Worm (Caenorhabditis elegans): Measurements from ENCODE around the gene npa-1.

npa-1 gene

DNA sequence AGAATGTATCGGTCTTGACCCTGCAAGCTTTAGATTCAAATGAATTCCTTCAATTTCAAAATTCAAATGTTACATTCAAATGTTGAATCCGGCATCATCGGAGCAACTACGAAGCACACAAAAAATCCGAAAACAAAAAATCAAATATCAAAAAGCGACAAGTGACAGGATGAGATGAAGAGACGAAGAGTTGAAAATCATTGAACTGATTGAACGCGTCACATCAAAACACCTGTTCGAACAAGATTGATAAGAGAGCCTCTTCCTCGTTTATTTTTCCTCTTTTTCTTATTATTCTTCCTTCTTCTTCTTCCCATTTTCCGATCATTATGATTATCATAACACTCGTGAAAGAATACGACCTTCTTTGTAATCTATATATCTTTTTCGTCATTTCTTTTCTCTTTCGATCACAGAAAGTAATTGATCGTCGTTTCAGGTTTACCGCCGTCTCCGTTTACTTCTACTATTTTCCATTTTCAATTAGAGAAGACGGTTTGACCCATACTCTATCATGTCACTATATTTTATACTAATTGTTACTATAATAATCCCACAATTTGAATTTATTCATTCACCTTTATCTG is 10.0 kb downstream of the npa-1 start, which contains the start of gene VC5.2:
Gene VC5.2, plus strand, starts transcription at position 439 of the 587 bp plus-strand sequence.
- peak; percentile 72 for TF ChIP-seq unc-55 (GFP tag; optimal IDR thresholded peaks at IDR 0.05)
- no peak for TF ChIP-seq C08G9.2 (tag; optimal IDR thresholded peaks at IDR 0.05)

DNA sequence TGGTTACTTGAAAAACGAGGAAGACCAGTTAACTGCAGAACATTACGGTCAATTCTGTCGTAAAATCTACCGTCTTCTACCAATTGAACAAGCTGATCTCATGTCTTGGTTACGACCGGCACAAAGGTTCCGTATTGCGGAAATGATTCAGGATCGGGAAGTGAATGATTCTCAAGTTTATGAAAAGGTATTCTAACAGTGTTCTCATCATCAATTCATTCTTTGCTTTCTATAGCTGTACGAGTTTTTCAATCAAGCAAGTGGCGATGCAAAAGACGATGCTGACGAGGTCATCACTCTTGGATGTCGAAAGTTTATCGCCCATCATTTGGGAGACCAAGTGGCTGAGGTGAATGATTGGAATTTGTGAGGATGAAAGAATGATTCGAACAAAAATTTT is 11.8 kb downstream of the npa-1 start:
- TF ChIP-seq pha-4 (tag; optimal IDR thresholded peaks at IDR 0.05) (no peak), unc-55 (GFP tag; optimal IDR thresholded peaks at IDR 0.05) (no peak), syd-9 (tag; optimal IDR thresholded peaks at IDR 0.05) (no peak), nhr-11 (tag; optimal IDR thresholded peaks at IDR 0.05) (no peak)

DNA sequence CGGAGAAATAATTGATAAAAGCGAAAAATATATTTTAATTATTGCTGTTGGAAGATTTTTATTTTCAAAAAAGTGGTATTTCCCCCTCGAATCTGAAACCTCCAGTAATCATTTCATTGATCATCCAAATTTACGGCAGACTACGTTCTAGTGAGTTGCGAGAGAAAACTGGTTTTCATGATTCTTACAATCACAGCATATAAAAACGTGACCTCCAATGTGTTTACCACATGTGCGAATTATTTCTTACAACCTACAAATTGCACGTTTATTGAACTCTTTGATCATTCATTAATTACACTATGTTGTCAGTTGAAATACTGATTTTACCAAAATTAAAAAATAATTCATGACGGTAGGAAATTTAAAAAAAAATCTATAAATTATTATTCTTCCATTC is 13.6 kb downstream of the npa-1 start:
- TF ChIP-seq dve-1 (tag; optimal IDR thresholded peaks at IDR 0.05) (no peak), nhr-11 (tag; optimal IDR thresholded peaks at IDR 0.05) (no peak), ceh-14 (tag; optimal IDR thresholded peaks at IDR 0.05) (no peak), pha-4 (tag; optimal IDR thresholded peaks at IDR 0.05) (no peak), unc-86 (tag; optimal IDR thresholded peaks at IDR 0.05) (no peak), Y22D7AL.16 (tag; optimal IDR thresholded peaks at IDR 0.05) (no peak)

DNA sequence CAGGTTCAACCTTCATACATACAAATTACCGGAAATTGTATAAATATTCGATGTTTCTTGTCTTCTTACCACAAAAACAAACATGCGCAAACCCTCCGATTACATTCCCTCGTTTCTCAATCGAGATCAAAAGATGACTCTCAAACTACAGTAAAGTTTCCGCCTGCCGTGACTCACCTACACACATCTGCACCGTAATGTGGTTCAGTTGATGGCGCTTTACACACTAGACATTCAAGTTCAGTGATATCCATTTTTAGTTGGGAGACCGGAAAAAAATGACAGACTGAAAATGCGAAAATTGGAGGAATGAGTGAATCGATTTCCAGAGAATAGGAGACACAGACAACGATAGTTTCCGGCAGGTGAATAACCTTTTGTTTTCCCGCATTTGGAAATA is 15.7 kb downstream of the npa-1 start, which contains the start of gene nhr-286:
Gene nhr-286, minus strand, starts transcription at position 324 of the 400 bp plus-strand sequence.
- TF ChIP-seq fkh-10 (GFP tag; optimal IDR thresholded peaks at IDR 0.05) (no peak), ceh-18 (tag; optimal IDR thresholded peaks at IDR 0.05) (no peak), zip-5 (tag; optimal IDR thresholded peaks at IDR 0.05) (no peak), K02D7.2 (tag; optimal IDR thresholded peaks at IDR 0.05) (no peak), ceh-24 (tag; optimal IDR thresholded peaks at IDR 0.05) (no peak), unc-55 (GFP tag; optimal IDR thresholded peaks at IDR 0.05) (no peak), pax-1 (tag; optimal IDR thresholded peaks at IDR 0.05) (no peak), elt-4 (tag; optimal IDR thresholded peaks at IDR 0.05) (no peak), ahr-1 (tag; optimal IDR thresholded peaks at IDR 0.05) (no peak), K09A11.1 (tag; optimal IDR thresholded peaks at IDR 0.05; ENCODE audit: insufficient read depth) (no peak)

DNA sequence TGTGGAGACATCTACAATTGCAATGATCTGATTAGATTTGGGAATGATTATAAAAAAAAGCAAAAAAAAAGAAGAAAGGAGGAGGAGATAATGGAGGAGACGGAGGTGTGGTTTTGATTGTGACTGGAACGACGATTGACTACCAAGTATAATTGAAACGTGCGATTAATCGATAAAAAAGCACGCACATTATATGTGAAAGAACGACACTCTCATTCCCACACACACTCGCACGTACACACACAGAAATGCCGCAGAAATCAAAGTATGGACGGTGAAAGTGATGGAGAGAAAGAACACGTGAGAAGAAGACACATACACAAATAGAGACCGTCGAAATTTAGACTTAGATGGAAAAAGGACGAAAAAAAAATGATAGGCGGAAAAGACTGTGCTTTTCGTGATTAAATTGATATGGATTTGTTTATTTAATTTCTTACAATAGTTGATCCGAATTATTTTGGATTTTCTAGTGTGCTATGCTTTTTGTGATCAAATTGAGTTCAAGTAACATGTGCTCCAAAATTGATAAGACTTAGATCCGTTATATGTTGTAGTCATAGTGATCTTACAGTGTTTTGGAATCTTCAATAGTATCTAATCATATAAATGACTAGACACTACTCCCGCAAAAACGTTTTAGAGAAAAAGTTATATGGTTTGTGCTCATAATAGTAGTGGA is 18.3 kb downstream of the npa-1 start, which contains the start of gene nhr-135:
Gene nhr-135, minus strand, starts transcription at position 51 of the 682 bp plus-strand sequence.
- TF ChIP-seq elt-2 (tag; optimal IDR thresholded peaks at IDR 0.05) (peak; percentile 8), ceh-18 (tag; optimal IDR thresholded peaks at IDR 0.05) (no peak)

DNA sequence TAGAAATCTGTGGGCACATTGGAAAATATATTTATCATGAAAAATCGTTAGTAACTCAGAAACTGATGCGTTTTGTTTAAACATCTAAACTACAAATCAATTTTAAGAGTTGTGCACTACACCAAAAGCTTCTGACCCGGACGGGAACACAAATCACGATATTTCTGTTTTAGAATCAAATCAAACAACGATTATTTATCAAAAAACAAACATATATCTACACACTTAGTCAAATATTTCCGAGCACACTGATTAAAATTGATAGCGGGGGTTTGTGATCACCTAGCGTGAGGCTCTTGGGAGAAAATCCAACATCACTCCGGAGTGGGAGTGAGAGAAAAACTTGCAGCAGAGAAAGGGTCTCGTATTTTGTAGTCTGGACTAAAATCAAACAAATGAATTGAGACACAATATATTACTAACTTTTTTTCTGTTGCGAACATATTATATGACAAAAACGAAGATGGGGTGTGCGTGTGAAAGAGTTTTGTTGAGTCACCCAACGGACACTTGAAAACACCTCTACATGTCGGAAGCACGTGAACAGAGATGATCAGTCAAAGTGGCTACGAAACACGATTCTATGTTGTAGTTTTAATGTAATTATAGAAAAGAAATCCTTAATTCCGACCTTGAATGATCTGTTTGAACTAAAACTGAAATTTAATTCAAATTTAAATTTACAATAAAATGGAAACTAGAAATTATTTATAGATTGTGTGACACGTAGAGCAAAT is 19.8 kb downstream of the npa-1 start:
- no peak for TF ChIP-seq tbx-2 (tag; optimal IDR thresholded peaks at IDR 0.05)
- TF ChIP-seq tbx-7 (tag; optimal IDR thresholded peaks at IDR 0.05) = no peak
- TF ChIP-seq unc-3 (GFP tag; conservative IDR thresholded peaks at IDR 0.05) = no peak
- no peak for TF ChIP-seq unc-3 (tag; optimal IDR thresholded peaks at IDR 0.05)
- no peak for TF ChIP-seq elt-4 (tag; optimal IDR thresholded peaks at IDR 0.05)
- TF ChIP-seq hlh-6 (tag; optimal IDR thresholded peaks at IDR 0.05) = no peak
- no peak for TF ChIP-seq ceh-24 (tag; optimal IDR thresholded peaks at IDR 0.05)
- TF ChIP-seq lin-11 (tag; optimal IDR thresholded peaks at IDR 0.05) = no peak
- no peak for TF ChIP-seq gmeb-2 (tag; optimal IDR thresholded peaks at IDR 0.05)
- no peak for TF ChIP-seq dmd-4 (tag; optimal IDR thresholded peaks at IDR 0.05; ENCODE audit: borderline replicate concordance)
- TF ChIP-seq unc-55 (GFP tag; optimal IDR thresholded peaks at IDR 0.05) = no peak
- no peak for TF ChIP-seq hlh-8 (tag; optimal IDR thresholded peaks at IDR 0.05)
- no peak for TF ChIP-seq unc-42 (tag; optimal IDR thresholded peaks at IDR 0.05)
- no peak for TF ChIP-seq pha-2 (tag; optimal IDR thresholded peaks at IDR 0.05)
- TF ChIP-seq Y22D7AL.16 (tag; optimal IDR thresholded peaks at IDR 0.05) = no peak
- TF ChIP-seq T23F11.4 (GFP tag; optimal IDR thresholded peaks at IDR 0.05) = no peak
- no peak for TF ChIP-seq elt-2 (tag; optimal IDR thresholded peaks at IDR 0.05)
